Fruit fly (Drosophila melanogaster) whole organism, adult: ENCODE data around the gene CG11155.
A peak's percentile ranks its signal among the peaks of the same experiment; 100 is the strongest.

Experiments used
- CG11617 ChIP-seq: fragments of 200-800 bp; sonication (Bioruptor generic); optimal IDR thresholded peaks from 2 replicates; lab custom pipeline; 2017; ENCODE audit warnings: mild to moderate bottlenecking, missing biosample characterization, missing genetic modification reagents, missing genetic modification characterization
- CG12768 ChIP-seq: fragments of 200-800 bp; sonication (Bioruptor generic); optimal IDR thresholded peaks from 2 replicates; lab custom pipeline; 2017; ENCODE audit warnings: missing biosample characterization, missing genetic modification characterization, mild to moderate bottlenecking, moderate library complexity, missing genetic modification reagents
- CG14711 ChIP-seq: fragments of 200-800 bp; sonication (Bioruptor generic); optimal IDR thresholded peaks from 2 replicates; lab custom pipeline; 2018; ENCODE audit warnings: missing biosample characterization, mild to moderate bottlenecking, missing genetic modification characterization, moderate library complexity
- CG1620 ChIP-seq: fragments of 200-800 bp; sonication (Bioruptor generic); optimal IDR thresholded peaks from 2 replicates; lab custom pipeline; 2016; ENCODE audit warnings: missing biosample characterization, missing genetic modification characterization
- CG33017 ChIP-seq: fragments of 200-800 bp; sonication (Bioruptor generic); optimal IDR thresholded peaks from 2 replicates; lab custom pipeline; 2018; ENCODE audit warnings: missing biosample characterization, mild to moderate bottlenecking, missing genetic modification characterization, moderate library complexity
- CG5204 ChIP-seq: fragments of 200-800 bp; sonication (Bioruptor generic); optimal IDR thresholded peaks from 2 replicates; lab custom pipeline; 2016; ENCODE audit warnings: missing biosample characterization, missing genetic modification characterization
- CG7045 ChIP-seq: fragments of 200-800 bp; sonication (Bioruptor generic); optimal IDR thresholded peaks from 2 replicates; lab custom pipeline; 2017; ENCODE audit warnings: missing biosample characterization, mild to moderate bottlenecking, missing genetic modification characterization
- CG7101 ChIP-seq: fragments of 200-800 bp; sonication (Bioruptor generic); optimal IDR thresholded peaks from 2 replicates; lab custom pipeline; 2018; ENCODE audit warnings: missing biosample characterization, mild to moderate bottlenecking, missing genetic modification characterization, moderate library complexity
- Clk ChIP-seq: fragments of 200-800 bp; sonication (Bioruptor generic); optimal IDR thresholded peaks from 2 replicates; lab custom pipeline; 2017; ENCODE audit warnings: missing biosample characterization, missing genetic modification characterization
- Crg-1 ChIP-seq: fragments of 200-800 bp; sonication (Bioruptor generic); optimal IDR thresholded peaks from 2 replicates; lab custom pipeline; 2016; ENCODE audit warnings: missing biosample characterization, missing genetic modification characterization
- Hr96 ChIP-seq: fragments of 200-800 bp; sonication (Bioruptor generic); optimal IDR thresholded peaks from 2 replicates; lab custom pipeline; 2016; ENCODE audit warnings: missing biosample characterization, missing genetic modification characterization
- Mnt ChIP-seq: fragments of 200-800 bp; sonication (Bioruptor generic); optimal IDR thresholded peaks from 2 replicates; lab custom pipeline; 2016; ENCODE audit warnings: missing biosample characterization, mild to moderate bottlenecking, missing genetic modification characterization
- bab1 ChIP-seq: fragments of 200-800 bp; sonication (Bioruptor generic); optimal IDR thresholded peaks from 3 replicates; lab custom pipeline; 2019; ENCODE audit warnings: missing biosample characterization, mild to moderate bottlenecking, missing genetic modification characterization, moderate library complexity
- cic ChIP-seq: fragments of 200-800 bp; sonication (Bioruptor generic); optimal IDR thresholded peaks from 2 replicates; lab custom pipeline; 2017; ENCODE audit warnings: missing biosample characterization, mild to moderate bottlenecking, missing genetic modification characterization, moderate library complexity
- cnc ChIP-seq, 2 experiments: fragments of >200 bp; optimal IDR thresholded peaks; 2 replicates each; lab custom pipeline; 2017
- kay ChIP-seq: fragments of 200-800 bp; sonication (Bioruptor generic); peaks from one replicate; lab custom pipeline; 2016; ENCODE audit warnings: missing biosample characterization, missing genetic modification characterization, borderline replicate concordance
- ovo ChIP-seq: fragments of 200-800 bp; sonication (Bioruptor generic); optimal IDR thresholded peaks from 2 replicates; lab custom pipeline; 2016; ENCODE audit warnings: missing biosample characterization, missing genetic modification characterization
- pad ChIP-seq: fragments of 200-800 bp; sonication (Bioruptor generic); optimal IDR thresholded peaks from 3 replicates; lab custom pipeline; 2017; ENCODE audit warnings: missing biosample characterization, missing genetic modification characterization, mild to moderate bottlenecking, moderate library complexity, missing genetic modification reagents
- tj ChIP-seq: fragments of 200-800 bp; sonication (Bioruptor generic); optimal IDR thresholded peaks from 3 replicates; lab custom pipeline; 2017; ENCODE audit warnings: missing biosample characterization, mild to moderate bottlenecking, missing genetic modification characterization, moderate library complexity
- toe ChIP-seq: fragments of 200-800 bp; sonication (Bioruptor generic); optimal IDR thresholded peaks from 2 replicates; lab custom pipeline; 2016; ENCODE audit warnings: missing biosample characterization, missing genetic modification characterization

CG11155 gene

dm6 chr4:1126290-1126689 is at the start of gene CG11155:
Gene CG11155, plus strand, starts transcription at chr4:1126602.
- no peak for TF ChIP-seq tj (GFP tag; lab: Kevin White, UChicago)
- no peak for TF ChIP-seq Clk (GFP tag; lab: Kevin White, UChicago)
- peak; percentile 85 for TF ChIP-seq kay (GFP tag; lab: Kevin White, UChicago)

dm6 chr4:1084326-1085062 is 41.9 kb upstream of the CG11155 start, which contains the start of gene Actbeta:
Gene Actbeta, minus strand, starts transcription at chr4:1084796.
- TF ChIP-seq CG14711 (tag; lab: Kevin White, UChicago) (no peak), cnc (optimal IDR thresholded peaks at IDR 0.05; lab: Kevin White, UChicago) (no peak), bab1 (GFP tag; lab: Kevin White, UChicago) (peak; percentile 59), tj (GFP tag; lab: Kevin White, UChicago) (no peak)

dm6 chr4:1088480-1088879 is 37.9 kb upstream of the CG11155 start, which contains the start of gene sv:
Gene sv, plus strand, starts transcription at chr4:1088798.
- TF ChIP-seq tj (GFP tag; lab: Kevin White, UChicago) (no peak), Clk (GFP tag; lab: Kevin White, UChicago) (no peak), Mnt (GFP tag; lab: Kevin White, UChicago) (no peak), CG14711 (tag; lab: Kevin White, UChicago) (no peak), pad (GFP tag; lab: Kevin White, UChicago) (no peak), bab1 (GFP tag; lab: Kevin White, UChicago) (no peak), CG12768 (GFP tag; lab: Kevin White, UChicago) (no peak)

- TF ChIP-seq tj (GFP tag; lab: Kevin White, UChicago), result no peak
- TF ChIP-seq CG1620 (GFP tag; lab: Kevin White, UChicago), result no peak
- TF ChIP-seq Hr96 (GFP tag; lab: Kevin White, UChicago), result no peak
- TF ChIP-seq CG7045 (GFP tag; lab: Kevin White, UChicago), result no peak
- TF ChIP-seq bab1 (GFP tag; lab: Kevin White, UChicago), result no peak
- TF ChIP-seq kay (GFP tag; lab: Kevin White, UChicago), result no peak
- no peak for TF ChIP-seq Clk (GFP tag; lab: Kevin White, UChicago)
- no peak for TF ChIP-seq CG12768 (GFP tag; lab: Kevin White, UChicago)
- TF ChIP-seq CG5204 (GFP tag; lab: Kevin White, UChicago), result no peak
- no peak for TF ChIP-seq cnc (optimal IDR thresholded peaks at IDR 0.05; lab: Kevin White, UChicago)
- no peak for TF ChIP-seq cic (GFP tag; lab: Kevin White, UChicago)
- TF ChIP-seq pad (GFP tag; lab: Kevin White, UChicago), result no peak
- no peak for TF ChIP-seq Mnt (GFP tag; lab: Kevin White, UChicago)
- TF ChIP-seq CG11617 (GFP tag; lab: Kevin White, UChicago), result no peak
- no peak for TF ChIP-seq ovo (GFP tag; lab: Kevin White, UChicago)
- no peak for TF ChIP-seq toe (GFP tag; lab: Kevin White, UChicago)
- no peak for TF ChIP-seq CG33017 (tag; lab: Kevin White, UChicago)
Observed at dm6 chr4:1090304-1090703, 36.1 kb upstream of the CG11155 start.

dm6 chr4:1093446-1093845 is 33.0 kb upstream of the CG11155 start:
- TF ChIP-seq Hr96 (GFP tag; lab: Kevin White, UChicago), result no peak
- no peak for TF ChIP-seq CG5204 (GFP tag; lab: Kevin White, UChicago)
- TF ChIP-seq toe (GFP tag; lab: Kevin White, UChicago), result no peak
- no peak for TF ChIP-seq CG1620 (GFP tag; lab: Kevin White, UChicago)
- TF ChIP-seq CG33017 (tag; lab: Kevin White, UChicago), result no peak
- TF ChIP-seq CG7101, result no peak
- TF ChIP-seq ovo (GFP tag; lab: Kevin White, UChicago), result no peak
- no peak for TF ChIP-seq Clk (GFP tag; lab: Kevin White, UChicago)
- no peak for TF ChIP-seq CG11617 (GFP tag; lab: Kevin White, UChicago)
- TF ChIP-seq CG12768 (GFP tag; lab: Kevin White, UChicago), result no peak
- TF ChIP-seq tj (GFP tag; lab: Kevin White, UChicago), result no peak
- no peak for TF ChIP-seq pad (GFP tag; lab: Kevin White, UChicago)
- TF ChIP-seq cic (GFP tag; lab: Kevin White, UChicago), result no peak
- no peak for TF ChIP-seq CG7045 (GFP tag; lab: Kevin White, UChicago)
- TF ChIP-seq CG14711 (tag; lab: Kevin White, UChicago), result no peak
- TF ChIP-seq bab1 (GFP tag; lab: Kevin White, UChicago), result no peak
- TF ChIP-seq Crg-1 (GFP tag; lab: Kevin White, UChicago), result no peak
- no peak for TF ChIP-seq kay (GFP tag; lab: Kevin White, UChicago)

dm6 chr4:1097608-1098262 is 28.7 kb upstream of the CG11155 start:
- TF ChIP-seq CG14711 (tag; lab: Kevin White, UChicago), result no peak
- no peak for TF ChIP-seq CG12768 (GFP tag; lab: Kevin White, UChicago)
- TF ChIP-seq toe (GFP tag; lab: Kevin White, UChicago), result no peak
- TF ChIP-seq Mnt (GFP tag; lab: Kevin White, UChicago), result no peak
- no peak for TF ChIP-seq CG7101
